Fruit fly (Drosophila melanogaster): ENCODE results near the gene Atg16.

The Atg16 gene

DNA sequence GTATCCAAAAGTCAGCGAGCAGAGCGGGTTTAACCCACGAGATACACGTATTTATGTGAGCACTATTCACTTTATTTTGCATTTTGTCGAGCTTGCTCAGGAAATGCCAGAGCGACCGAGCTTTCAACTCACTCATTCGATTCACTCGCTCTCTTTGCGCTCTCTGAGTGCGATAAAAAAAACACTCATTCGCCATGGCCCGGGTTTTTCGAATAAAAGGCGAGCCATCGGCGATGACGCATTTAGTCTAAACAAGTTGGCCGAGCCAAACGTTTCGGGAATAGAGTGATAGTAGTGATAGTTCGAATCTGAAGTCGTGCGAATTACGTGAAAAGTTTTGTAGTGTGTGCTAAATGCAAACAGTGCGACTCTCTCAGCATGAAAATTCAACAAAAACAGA lies 52.5 kb downstream of the Atg16 start (continued):
- TF ChIP-seq dsx (GFP tag; optimal IDR thresholded peaks at IDR 0.05; ENCODE audit: poor library complexity, severe bottlenecking) (peak; percentile 54), Sox15 (GFP tag; optimal IDR thresholded peaks at IDR 0.05) (no peak), Sox14 (GFP tag; optimal IDR thresholded peaks at IDR 0.05) (no peak), CG10669 (GFP tag; optimal IDR thresholded peaks at IDR 0.05) (peak; percentile 14), CG6276 (GFP tag; optimal IDR thresholded peaks at IDR 0.05) (peak; percentile 12), OdsH (GFP tag; optimal IDR thresholded peaks at IDR 0.05) (no peak), CG6854 (GFP tag; optimal IDR thresholded peaks at IDR 0.05) (peak; percentile 79), ss (GFP tag; optimal IDR thresholded peaks at IDR 0.05) (peak; percentile 51 to 68), pdm3 (GFP tag; optimal IDR thresholded peaks at IDR 0.05) (no peak), cyc (GFP tag; optimal IDR thresholded peaks at IDR 0.05) (no peak), esn (GFP tag; optimal IDR thresholded peaks at IDR 0.05) (peak; percentile 34), Lpt (GFP tag; optimal IDR thresholded peaks at IDR 0.05) (peak; percentile 25), CG15336 (GFP tag; IDR thresholded peaks at IDR 0.05) (peak; percentile 47; the same call in 1 of the 2 replicates), CG11294 (GFP tag; IDR thresholded peaks at IDR 0.05) (no peak), svp (GFP tag) (peak; percentile 69), Gug (GFP tag; IDR thresholded peaks at IDR 0.05) (no peak), vri (GFP tag; optimal IDR thresholded peaks at IDR 0.05) (peak; percentile 47), CG9139 (GFP tag; optimal IDR thresholded peaks at IDR 0.05) (peak; percentile 63), CG31627 (GFP tag; optimal IDR thresholded peaks at IDR 0.05) (no peak), CG16779 (tag; optimal IDR thresholded peaks at IDR 0.05) (peak; percentile 45), CG3032 (tag; optimal IDR thresholded peaks at IDR 0.05) (no peak), CG7368 (GFP tag; optimal IDR thresholded peaks at IDR 0.05) (no peak), CG8319 (GFP tag; optimal IDR thresholded peaks at IDR 0.05) (no peak), CG6808 (GFP tag; optimal IDR thresholded peaks at IDR 0.05) (peak; percentile 45), Met (GFP tag; optimal IDR thresholded peaks at IDR 0.05) (peak; percentile 0), CG11902 (GFP tag; optimal IDR thresholded peaks at IDR 0.05) (no peak), CG11762 (GFP tag; optimal IDR thresholded peaks at IDR 0.05; ENCODE audit: insufficient read depth) (no peak), CG10631 (GFP tag; optimal IDR thresholded peaks at IDR 0.05) (no peak), CG34406 (GFP tag; optimal IDR thresholded peaks at IDR 0.05) (no peak), CG8632 (GFP tag; optimal IDR thresholded peaks at IDR 0.05) (no peak)

DNA sequence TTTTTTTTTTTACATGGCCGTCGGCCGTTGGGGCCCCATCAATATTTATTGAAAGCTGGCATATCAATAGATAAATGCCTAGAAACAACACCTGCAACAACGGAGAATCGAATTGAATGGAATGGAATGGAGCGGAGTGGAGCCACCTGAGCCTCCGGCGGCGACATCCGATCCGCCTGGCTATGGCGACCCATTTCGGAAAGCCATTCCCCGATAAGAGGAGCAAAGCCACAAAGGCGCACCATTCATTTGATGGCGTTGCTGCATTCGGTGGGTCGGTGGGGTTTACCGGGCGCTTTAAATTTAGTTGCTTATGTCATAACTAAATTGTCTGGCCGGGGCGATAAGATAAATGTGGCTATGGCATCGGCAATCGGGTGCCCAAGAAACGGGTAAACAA lies 53.0 kb downstream of the Atg16 start:
- peak; percentile 88 for TF ChIP-seq vri (GFP tag; optimal IDR thresholded peaks at IDR 0.05)
- peak; percentile 0 for TF ChIP-seq CG32006 (GFP tag; optimal IDR thresholded peaks at IDR 0.05)
- TF ChIP-seq Met (GFP tag; optimal IDR thresholded peaks at IDR 0.05): no peak
- TF ChIP-seq CG3919 (GFP tag; optimal IDR thresholded peaks at IDR 0.05): no peak
- TF ChIP-seq fd59A (GFP tag; optimal IDR thresholded peaks at IDR 0.05): no peak
- no peak for TF ChIP-seq CG10669 (GFP tag; optimal IDR thresholded peaks at IDR 0.05)
- no peak for TF ChIP-seq Hr38 (GFP tag; optimal IDR thresholded peaks at IDR 0.05)

dm6 chr3R:29780402-29781029 lies 54.4 kb downstream of the Atg16 start, which contains the start of gene fig:
fig (minus strand) TSS chr3R:29780452.
- TF ChIP-seq Lpt (GFP tag; optimal IDR thresholded peaks at IDR 0.05) (no peak), CG10669 (GFP tag; optimal IDR thresholded peaks at IDR 0.05) (no peak), ss (GFP tag; optimal IDR thresholded peaks at IDR 0.05) (peak in 1 of 2 experiments; percentile 19), CG32006 (GFP tag; optimal IDR thresholded peaks at IDR 0.05) (no peak), fd85E (GFP tag; optimal IDR thresholded peaks at IDR 0.05) (no peak), CG16779 (tag; optimal IDR thresholded peaks at IDR 0.05) (no peak), achi (GFP tag; optimal IDR thresholded peaks at IDR 0.05) (no peak), CG8632 (GFP tag; optimal IDR thresholded peaks at IDR 0.05) (no peak), Met (GFP tag; optimal IDR thresholded peaks at IDR 0.05) (no peak), CG6276 (GFP tag; optimal IDR thresholded peaks at IDR 0.05) (no peak), Eip75B (GFP tag; optimal IDR thresholded peaks at IDR 0.05) (no peak), Eip93F (GFP tag; optimal IDR thresholded peaks at IDR 0.05) (peak; percentile 82), Eip78C (GFP tag) (peak; percentile 6), vri (GFP tag; optimal IDR thresholded peaks at IDR 0.05) (peak; percentile 82), dsx (GFP tag; optimal IDR thresholded peaks at IDR 0.05; ENCODE audit: poor library complexity, severe bottlenecking) (no peak), Sox15 (GFP tag; optimal IDR thresholded peaks at IDR 0.05) (no peak), CG3919 (GFP tag; optimal IDR thresholded peaks at IDR 0.05) (no peak), fkh (GFP tag; optimal IDR thresholded peaks at IDR 0.05) (peak; percentile 39), Sox14 (GFP tag; optimal IDR thresholded peaks at IDR 0.05) (peak; percentile 13)
